Worm (Caenorhabditis elegans) whole organism, L2 larva: ENCODE measurements around the gene toca-2.

Experiments
- ama-1 ChIP-seq: fragments of 150-350 bp; optimal IDR thresholded peaks from 2 replicates; lab custom pipeline; 2018; ENCODE audit warnings: inconsistent platforms
- zag-1 ChIP-seq: fragments of 150-350 bp; optimal IDR thresholded peaks from 2 replicates; lab custom pipeline; 2014; ENCODE audit warnings: missing biosample characterization, missing genetic modification characterization

- TF ChIP-seq ama-1 (no peak), zag-1 (no peak)
These were observed 11.8 kb upstream of the toca-2 start, which contains the start of gene tyr-2 for ce11 chrIII:13743922-13744321.
